Worm (Caenorhabditis elegans) whole organism, L1 larva: ENCODE measurements around the gene F10E9.11.

Source experiments
- C16A3.4 ChIP-seq: fragments of 150-350 bp; optimal IDR thresholded peaks from 2 replicates; lab custom pipeline; 2014; ENCODE audit warnings: missing biosample characterization, missing genetic modification characterization
- C34B4.2 ChIP-seq: sonication (generic microtip); optimal IDR thresholded peaks from 2 replicates; lab custom pipeline; 2017; ENCODE audit warnings: mild to moderate bottlenecking, missing genetic modification characterization, missing compliant biosample characterization
- ama-1 ChIP-seq: fragments of 150-350 bp; optimal IDR thresholded peaks from 2 replicates; lab custom pipeline; 2014
- blmp-1 ChIP-seq: fragments of 150-350 bp; optimal IDR thresholded peaks from 2 replicates; lab custom pipeline; 2014; ENCODE audit warnings: missing biosample characterization, missing genetic modification characterization
- ceh-82 ChIP-seq, 3 experiments: fragments of 150-350 bp in 1 of 3; sonication (generic microtip) in 2 of 3; optimal IDR thresholded peaks; 2 replicates each; lab custom pipeline; 2014 to 2017; ENCODE audit warnings: missing biosample characterization in 3 of 3, missing genetic modification characterization in 3 of 3
- ceh-90 ChIP-seq: sonication (generic microtip); optimal IDR thresholded peaks from 2 replicates; lab custom pipeline; 2016; ENCODE audit warnings: missing genetic modification characterization, missing compliant biosample characterization
- dpl-1 ChIP-seq, 3 experiments: fragments of 150-350 bp in 2 of 3; sonication (generic microtip) in 1 of 3; optimal IDR thresholded peaks; 2 replicates each; lab custom pipeline; 2014 to 2017; ENCODE audit warnings: missing biosample characterization in 3 of 3, missing genetic modification characterization in 3 of 3, missing genetic modification reagents in 3 of 3
- dsc-1 ChIP-seq: sonication (generic microtip); optimal IDR thresholded peaks from 2 replicates; lab custom pipeline; 2016; ENCODE audit warnings: mild to moderate bottlenecking, missing genetic modification characterization, missing compliant biosample characterization
- efl-1 ChIP-seq, 4 experiments: fragments of 150-350 bp; optimal IDR thresholded peaks in 3 of 4; peaks in 1 of 4; 1 replicate in 1 of 4; 2 replicates in 3 of 4; lab custom pipeline; 2014; ENCODE audit warnings: missing biosample characterization in 2 of 4, missing genetic modification characterization in 2 of 4, missing genetic modification reagents in 2 of 4
- efl-3 ChIP-seq: fragments of 200-800 bp; sonication (Bioruptor generic); optimal IDR thresholded peaks from 2 replicates; lab custom pipeline; 2018; ENCODE audit warnings: mild to moderate bottlenecking, missing genetic modification characterization, missing compliant biosample characterization
- egl-13 ChIP-seq: sonication (generic microtip); optimal IDR thresholded peaks from 2 replicates; lab custom pipeline; 2016; ENCODE audit warnings: missing genotype, missing genetic modification reagents, missing genetic modification characterization, missing compliant biosample characterization
- egl-27 ChIP-seq, 2 experiments: fragments of 150-350 bp in 1 of 2; sonication (generic microtip); optimal IDR thresholded peaks; 3 replicates each; lab custom pipeline; 2017 to 2018; ENCODE audit warnings: missing biosample characterization in 2 of 2, missing genetic modification characterization in 2 of 2, missing genetic modification reagents in 2 of 2
- elt-2 ChIP-seq: sonication (generic microtip); optimal IDR thresholded peaks from 2 replicates; lab custom pipeline; 2016; ENCODE audit warnings: missing genetic modification characterization, mild to moderate bottlenecking, inconsistent platforms, missing compliant biosample characterization, missing genetic modification reagents
- elt-3 ChIP-seq, 6 experiments: fragments of 150-350 bp in 1 of 6; sonication (generic microtip); optimal IDR thresholded peaks; 2 replicates each; lab custom pipeline; 2017 to 2018; ENCODE audit warnings: missing biosample characterization in 6 of 6, missing genetic modification characterization in 6 of 6, inconsistent platforms in 1 of 6
- ets-5 ChIP-seq: fragments of 200-800 bp; sonication (Bioruptor generic); IDR thresholded peaks from 2 replicates; pipeline ENCODE4 v1.3.6; 2022; ENCODE audit warnings: missing genetic modification characterization, missing compliant biosample characterization
- hlh-4 ChIP-seq: sonication (generic microtip); optimal IDR thresholded peaks from 2 replicates; lab custom pipeline; 2016; ENCODE audit warnings: mild to moderate bottlenecking, missing genetic modification characterization, missing compliant biosample characterization
- jun-1 ChIP-seq: fragments of 150-350 bp; optimal IDR thresholded peaks from 2 replicates; lab custom pipeline; 2014; ENCODE audit warnings: missing biosample characterization, missing genetic modification reagents, missing genetic modification characterization
- lin-14 ChIP-seq: fragments of 200-800 bp; sonication (Bioruptor generic); optimal IDR thresholded peaks from 2 replicates; lab custom pipeline; 2018; ENCODE audit warnings: mild to moderate bottlenecking, missing genetic modification characterization, moderate library complexity, missing compliant biosample characterization
- lin-15B ChIP-seq: fragments of 150-350 bp; sonication (generic microtip); optimal IDR thresholded peaks from 3 replicates; lab custom pipeline; 2014; ENCODE audit warnings: missing biosample characterization, missing genetic modification characterization
- lin-35 ChIP-seq, 2 experiments: fragments of 150-350 bp; optimal IDR thresholded peaks; 2 replicates each; lab custom pipeline; 2014; ENCODE audit warnings: missing biosample characterization in 2 of 2, missing genetic modification characterization in 2 of 2, missing genetic modification reagents in 2 of 2
- lir-3 ChIP-seq: sonication (generic microtip); optimal IDR thresholded peaks from 2 replicates; lab custom pipeline; 2016; ENCODE audit warnings: mild to moderate bottlenecking, missing genetic modification characterization, moderate library complexity, missing compliant biosample characterization; ENCODE audit not compliant: poor library complexity
- lsy-2 ChIP-seq, 2 experiments: fragments of 150-350 bp; optimal IDR thresholded peaks; 2 replicates each; lab custom pipeline; 2014; ENCODE audit warnings: missing biosample characterization in 2 of 2, missing genetic modification characterization in 2 of 2
- mdl-1 ChIP-seq, 2 experiments: fragments of 150-350 bp; optimal IDR thresholded peaks; 2 replicates each; lab custom pipeline; 2014 to 2017; ENCODE audit warnings: missing biosample characterization in 2 of 2, missing genetic modification characterization in 2 of 2, inconsistent platforms in 1 of 2
- nhr-11 ChIP-seq: fragments of 150-350 bp; optimal IDR thresholded peaks from 2 replicates; lab custom pipeline; 2014; ENCODE audit warnings: missing biosample characterization, missing genetic modification characterization
- nhr-12 ChIP-seq: sonication (generic microtip); optimal IDR thresholded peaks from 2 replicates; lab custom pipeline; 2017; ENCODE audit warnings: missing biosample characterization, missing genetic modification characterization
- nhr-20 ChIP-seq: sonication (generic microtip); optimal IDR thresholded peaks from 2 replicates; lab custom pipeline; 2016; ENCODE audit warnings: mild to moderate bottlenecking, missing genetic modification characterization, missing compliant biosample characterization
- nhr-47 ChIP-seq: sonication (generic microtip); optimal IDR thresholded peaks from 2 replicates; lab custom pipeline; 2016; ENCODE audit warnings: mild to moderate bottlenecking, missing genetic modification characterization, moderate library complexity, missing compliant biosample characterization
- nhr-76 ChIP-seq: sonication (generic microtip); optimal IDR thresholded peaks from 2 replicates; lab custom pipeline; 2017; ENCODE audit warnings: missing biosample characterization, missing genetic modification characterization
- nhr-77 ChIP-seq: fragments of 150-350 bp; optimal IDR thresholded peaks from 2 replicates; lab custom pipeline; 2014; ENCODE audit warnings: missing biosample characterization, missing genetic modification characterization
- nhr-85 ChIP-seq: sonication (generic microtip); peaks from one replicate; lab custom pipeline; 2016; ENCODE audit warnings: missing genetic modification characterization, inconsistent platforms, missing compliant biosample characterization
- nhr-90 ChIP-seq: sonication (generic microtip); optimal IDR thresholded peaks from 2 replicates; lab custom pipeline; 2016; ENCODE audit warnings: mild to moderate bottlenecking, missing genetic modification characterization, missing compliant biosample characterization; ENCODE audit not compliant: poor library complexity
- pag-3 ChIP-seq: sonication (generic microtip); optimal IDR thresholded peaks from 2 replicates; lab custom pipeline; 2017; ENCODE audit warnings: missing genetic modification characterization, mild to moderate bottlenecking, missing compliant biosample characterization, antibody characterized with exemption, borderline replicate concordance; ENCODE audit not compliant: insufficient read depth
- pax-3 ChIP-seq: fragments of 200-800 bp; sonication (Bioruptor generic); optimal IDR thresholded peaks from 2 replicates; lab custom pipeline; 2018; ENCODE audit warnings: mild to moderate bottlenecking, missing genetic modification characterization, moderate library complexity, missing compliant biosample characterization
- pqm-1 ChIP-seq: sonication (generic microtip); optimal IDR thresholded peaks from 3 replicates; lab custom pipeline; 2017; ENCODE audit warnings: missing biosample characterization, missing genetic modification characterization
- rnt-1 ChIP-seq: sonication (generic microtip); optimal IDR thresholded peaks from 2 replicates; lab custom pipeline; 2016; ENCODE audit warnings: mild to moderate bottlenecking, missing genetic modification characterization, moderate library complexity, missing compliant biosample characterization
- sup-37 ChIP-seq: fragments of 200-800 bp; sonication (Bioruptor generic); optimal IDR thresholded peaks from 2 replicates; lab custom pipeline; 2018; ENCODE audit warnings: mild to moderate bottlenecking, missing genetic modification characterization, missing compliant biosample characterization
- swsn-7 ChIP-seq: sonication (generic microtip); optimal IDR thresholded peaks from 2 replicates; lab custom pipeline; 2016; ENCODE audit warnings: missing genetic modification characterization, missing compliant biosample characterization
- tlp-1 ChIP-seq: fragments of 150-350 bp; optimal IDR thresholded peaks from 2 replicates; lab custom pipeline; 2014; ENCODE audit warnings: missing biosample characterization, missing genetic modification characterization
- unc-30 ChIP-seq: sonication (generic microtip); optimal IDR thresholded peaks from 2 replicates; lab custom pipeline; 2017; ENCODE audit warnings: missing biosample characterization, missing genetic modification characterization
- unc-86 ChIP-seq: sonication (generic microtip); optimal IDR thresholded peaks from 2 replicates; lab custom pipeline; 2016; ENCODE audit warnings: missing genetic modification characterization, missing compliant biosample characterization
- unc-98 ChIP-seq: fragments of 200-800 bp; sonication (Bioruptor generic); IDR thresholded peaks from 2 replicates; pipeline ENCODE4 v1.3.6; 2022; ENCODE audit warnings: missing genetic modification characterization, missing compliant biosample characterization
- ztf-4 ChIP-seq: fragments of 150-350 bp; optimal IDR thresholded peaks from 2 replicates; lab custom pipeline; 2014; ENCODE audit warnings: missing biosample characterization, missing genetic modification characterization

F10E9.11 gene

DNA sequence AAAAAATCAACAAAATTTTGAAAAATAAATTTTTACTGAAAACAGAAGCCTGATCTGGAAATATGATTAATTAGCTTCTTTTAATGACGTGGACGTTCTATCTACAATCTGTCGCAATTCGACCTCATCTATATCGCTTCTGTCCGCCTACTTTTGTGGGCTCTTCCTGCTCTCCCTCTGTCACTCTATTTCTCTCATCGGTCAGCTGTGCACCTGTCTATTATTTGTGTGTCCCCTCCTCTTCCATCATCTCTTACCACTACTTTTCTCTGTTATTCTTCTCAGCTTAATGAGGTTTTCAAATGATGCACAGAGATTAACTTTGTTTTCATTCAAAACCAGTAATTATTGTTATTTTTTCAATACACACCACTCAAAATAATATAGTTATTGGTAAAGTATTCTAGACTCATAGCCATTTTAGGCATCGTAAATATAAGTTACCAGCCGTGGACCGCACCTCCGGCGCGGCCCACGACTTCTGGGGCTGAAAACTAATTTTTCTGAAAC, 19.9 kb downstream of the F10E9.11 start:
- TF ChIP-seq nhr-12 (no peak), dsc-1 (tag; lab: Kevin White, UChicago) (peak; percentile 36), lir-3 (tag; lab: Kevin White, UChicago) (no peak)
- TF ChIP-seq, all 84 proteins: peak for 1

ce11 chrIII:8298216-8298920, 20.7 kb downstream of the F10E9.11 start:
- TF ChIP-seq elt-2 (tag; lab: Kevin White, UChicago) (peak; percentile 8), swsn-7 (tag; lab: Kevin White, UChicago) (no peak)

- no peak for TF ChIP-seq efl-3 (GFP tag; lab: Kevin White, UChicago)
- peak; percentile 84 for TF ChIP-seq blmp-1 (tag; lab: Kevin White, UChicago)
- no peak for TF ChIP-seq C34B4.2 (tag; lab: Kevin White, UChicago)
- no peak for TF ChIP-seq pqm-1 (tag; lab: Kevin White, UChicago)
These were observed 25.8 kb downstream of the F10E9.11 start for ce11 chrIII:8293260-8293659.

- no peak for TF ChIP-seq ztf-4 (tag; lab: Kevin White, UChicago)
- no peak for TF ChIP-seq nhr-77
- no peak for TF ChIP-seq sup-37 (GFP tag; lab: Kevin White, UChicago)
- peak; percentile 12 for TF ChIP-seq lin-14
- TF ChIP-seq nhr-90 (tag; lab: Kevin White, UChicago): no peak
- no peak for TF ChIP-seq ama-1 (lab: Kevin White, UChicago)
- no peak for TF ChIP-seq ets-5 (GFP tag; lab: Robert Waterston, UW)
- no peak for TF ChIP-seq efl-1 (optimal IDR thresholded peaks at IDR 0.05; lab: Kevin White, UChicago)
- peak in 1 of 2 experiments; percentile 41 for TF ChIP-seq efl-1 (GFP tag; optimal IDR thresholded peaks at IDR 0.05 in 1 of 2; lab: Kevin White, UChicago)
- TF ChIP-seq nhr-76: no peak
- no peak for TF ChIP-seq mdl-1 (tag; optimal IDR thresholded peaks at IDR 0.05; lab: Kevin White, UChicago)
- TF ChIP-seq tlp-1 (tag; lab: Kevin White, UChicago): peak; percentile 65
- no peak for TF ChIP-seq unc-30 (tag; lab: Kevin White, UChicago)
- TF ChIP-seq unc-98 (GFP tag; lab: Robert Waterston, UW): no peak
- no peak for TF ChIP-seq C16A3.4 (tag; lab: Kevin White, UChicago)
- TF ChIP-seq lsy-2 (tag; optimal IDR thresholded peaks at IDR 0.05; lab: Kevin White, UChicago): peak in 1 of 2 experiments; percentile 7
- no peak for TF ChIP-seq nhr-11 (tag; lab: Kevin White, UChicago)
- no peak for TF ChIP-seq unc-86 (tag; lab: Kevin White, UChicago)
- TF ChIP-seq pax-3 (tag; lab: Kevin White, UChicago): no peak
- TF ChIP-seq lin-15B (tag; lab: Kevin White, UChicago): no peak
- no peak for TF ChIP-seq egl-27 (tag; optimal IDR thresholded peaks at IDR 0.05; lab: Kevin White, UChicago)
- TF ChIP-seq nhr-20 (tag; lab: Kevin White, UChicago): no peak
- TF ChIP-seq rnt-1: no peak
- no peak for TF ChIP-seq ceh-82 (tag; optimal IDR thresholded peaks at IDR 0.05; lab: Kevin White, UChicago)
- peak; percentile 23 for TF ChIP-seq jun-1 (tag; lab: Kevin White, UChicago)
- no peak for TF ChIP-seq nhr-85
- TF ChIP-seq elt-2 (tag; lab: Kevin White, UChicago): peak; percentile 85
- no peak for TF ChIP-seq pag-3
- no peak for TF ChIP-seq hlh-4 (tag; lab: Kevin White, UChicago)
- peak in 1 of 2 experiments; percentile 29 for TF ChIP-seq lin-35 (GFP tag; optimal IDR thresholded peaks at IDR 0.05; lab: Kevin White, UChicago)
- no peak for TF ChIP-seq lir-3 (tag; lab: Kevin White, UChicago)
- peak; percentile 83 for TF ChIP-seq pqm-1 (tag; lab: Kevin White, UChicago)
- no peak for TF ChIP-seq egl-13 (tag; lab: Kevin White, UChicago)
- TF ChIP-seq dpl-1 (GFP tag; optimal IDR thresholded peaks at IDR 0.05; lab: Kevin White, UChicago): no peak
- TF ChIP-seq ceh-90: no peak
- TF ChIP-seq elt-3 (tag; optimal IDR thresholded peaks at IDR 0.05; lab: Kevin White, UChicago): peak in 1 of 6 experiments; percentile 33
- TF ChIP-seq nhr-47 (tag; lab: Kevin White, UChicago): no peak
These were observed 27.6 kb downstream of the F10E9.11 start for ce11 chrIII:8291268-8292032.
